Fruit fly (Drosophila melanogaster) whole organism, embryonic: Measurements from ENCODE around the gene Or63a.

ENCODE experiments used
- CG10654 ChIP-seq: fragments of 200-800 bp; sonication (Bioruptor generic); optimal IDR thresholded peaks from 2 replicates; lab custom pipeline; 2016; ENCODE audit warnings: missing biosample characterization, missing genetic modification characterization
- CG4730 ChIP-seq: fragments of 200-800 bp; sonication (Bioruptor generic); IDR thresholded peaks from 2 replicates; pipeline ENCODE4 v1.3.6; 2022; ENCODE audit warnings: missing biosample characterization, missing genetic modification characterization
- danr ChIP-seq: fragments of 200-800 bp; sonication (Bioruptor generic); IDR thresholded peaks from 2 replicates; pipeline ENCODE4 v1.3.6; 2022; ENCODE audit warnings: missing biosample characterization, missing genetic modification characterization
- hkb ChIP-seq, 2 experiments: fragments of 200-800 bp in 1 of 2; fragments of >200 bp in 1 of 2; sonication (Bioruptor generic) in 1 of 2; IDR thresholded peaks in 1 of 2; optimal IDR thresholded peaks in 1 of 2; 2 replicates each; pipeline versions ENCODE4 v1.3.6 to Lab custom; 2017 to 2022; ENCODE audit warnings: missing biosample characterization in 1 of 2, missing genetic modification characterization in 1 of 2
- lilli ChIP-seq: fragments of 200-800 bp; sonication (Bioruptor generic); optimal IDR thresholded peaks from 3 replicates; lab custom pipeline; 2016; ENCODE audit warnings: missing biosample characterization, missing genetic modification characterization
- pan ChIP-seq, 4 experiments: fragments of >200 bp in 3 of 4; fragments of 200-800 bp in 1 of 4; sonication (Bioruptor generic) in 1 of 4; optimal IDR thresholded peaks in 3 of 4; IDR thresholded peaks in 1 of 4; 2 replicates each; pipeline versions ENCODE4 v1.3.6 to Lab custom; 2017 to 2022; ENCODE audit warnings: missing biosample characterization in 2 of 4, missing genetic modification characterization in 2 of 4, mixed read lengths in 1 of 4
- psq ChIP-seq: fragments of 200-800 bp; sonication (Bioruptor generic); optimal IDR thresholded peaks from 2 replicates; lab custom pipeline; 2017; ENCODE audit warnings: missing biosample characterization, missing genetic modification characterization

- no peak for TF ChIP-seq CG10654 (GFP tag; lab: Kevin White, UChicago)
- TF ChIP-seq pan (optimal IDR thresholded peaks at IDR 0.05; lab: Kevin White, UChicago), result no peak
- peak in 1 of 2 experiments; percentile 27 for TF ChIP-seq pan (GFP tag; optimal IDR thresholded peaks at IDR 0.05 in 1 of 2, IDR thresholded peaks at IDR 0.05 in 1 of 2)
- TF ChIP-seq danr (GFP tag; lab: Robert Waterston, UW), result no peak
- no peak for TF ChIP-seq hkb (optimal IDR thresholded peaks at IDR 0.05; lab: Kevin White, UChicago)
- TF ChIP-seq hkb (GFP tag; IDR thresholded peaks at IDR 0.05; lab: Robert Waterston, UW), result no peak
- no peak for TF ChIP-seq CG4730 (GFP tag; lab: Robert Waterston, UW)
- no peak for TF ChIP-seq psq
- no peak for TF ChIP-seq lilli
Measured at dm6 chr3L:2987749-2988148, 26.4 kb downstream of the Or63a start.
